Worm (Caenorhabditis elegans) whole organism, L2 larva: ENCODE results near the gene hhat-1.

ENCODE experiments used
- C34F6.9 ChIP-seq: fragments of 150-350 bp; optimal IDR thresholded peaks from 2 replicates; lab custom pipeline; 2014; ENCODE audit warnings: missing biosample characterization, missing genetic modification characterization
- F13H6.1 ChIP-seq: sonication (generic microtip); optimal IDR thresholded peaks from 2 replicates; lab custom pipeline; 2016; ENCODE audit warnings: missing genetic modification characterization, missing compliant biosample characterization
- R02D3.7 ChIP-seq: fragments of 150-350 bp; optimal IDR thresholded peaks from 2 replicates; lab custom pipeline; 2014; ENCODE audit warnings: missing biosample characterization, missing genetic modification characterization
- Y55F3AM.14 ChIP-seq: fragments of 200-800 bp; sonication (Bioruptor generic); optimal IDR thresholded peaks from 2 replicates; lab custom pipeline; 2018; ENCODE audit warnings: mild to moderate bottlenecking, missing genetic modification characterization, missing compliant biosample characterization
- aly-2 ChIP-seq: fragments of 150-350 bp; optimal IDR thresholded peaks from 2 replicates; lab custom pipeline; 2014; ENCODE audit warnings: missing biosample characterization, missing genetic modification characterization
- ama-1 ChIP-seq: fragments of 150-350 bp; optimal IDR thresholded peaks from 2 replicates; lab custom pipeline; 2018; ENCODE audit warnings: inconsistent platforms
- blmp-1 ChIP-seq: sonication (generic microtip); optimal IDR thresholded peaks from 2 replicates; lab custom pipeline; 2017; ENCODE audit warnings: missing genetic modification characterization, mild to moderate bottlenecking, missing compliant biosample characterization, antibody characterized with exemption, moderate library complexity; ENCODE audit not compliant: insufficient read depth
- ceh-16 ChIP-seq: fragments of 150-350 bp; optimal IDR thresholded peaks from 2 replicates; lab custom pipeline; 2014; ENCODE audit warnings: missing biosample characterization, missing genetic modification characterization
- ceh-82 ChIP-seq: fragments of 150-350 bp; optimal IDR thresholded peaks from 2 replicates; lab custom pipeline; 2014; ENCODE audit warnings: missing biosample characterization, missing genetic modification characterization
- crh-2 ChIP-seq: sonication (generic microtip); optimal IDR thresholded peaks from 2 replicates; lab custom pipeline; 2017; ENCODE audit warnings: missing biosample characterization, missing genetic modification characterization
- dmd-4 ChIP-seq: sonication (generic microtip); optimal IDR thresholded peaks from 2 replicates; lab custom pipeline; 2017; ENCODE audit warnings: missing biosample characterization, missing genetic modification characterization
- elt-1 ChIP-seq: fragments of 150-350 bp; optimal IDR thresholded peaks from 2 replicates; lab custom pipeline; 2014; ENCODE audit warnings: missing biosample characterization, missing genetic modification characterization
- fos-1 ChIP-seq: fragments of 150-350 bp; optimal IDR thresholded peaks from 2 replicates; lab custom pipeline; 2014; ENCODE audit warnings: missing biosample characterization, missing genetic modification characterization
- gmeb-1 ChIP-seq: fragments of 150-350 bp; optimal IDR thresholded peaks from 2 replicates; lab custom pipeline; 2014; ENCODE audit warnings: missing biosample characterization, missing genetic modification characterization
- lin-11 ChIP-seq: fragments of 150-350 bp; sonication (generic microtip); optimal IDR thresholded peaks from 2 replicates; lab custom pipeline; 2014; ENCODE audit warnings: missing biosample characterization, missing genetic modification characterization, inconsistent platforms, mixed read lengths
- lin-13 ChIP-seq: fragments of 150-350 bp; optimal IDR thresholded peaks from 2 replicates; lab custom pipeline; 2014; ENCODE audit warnings: missing biosample characterization, missing genetic modification reagents, missing genetic modification characterization
- lin-39 ChIP-seq: fragments of 150-350 bp; optimal IDR thresholded peaks from 2 replicates; lab custom pipeline; 2014; ENCODE audit warnings: missing biosample characterization, missing genetic modification reagents, missing genetic modification characterization
- lsy-2 ChIP-seq, 2 experiments: fragments of 150-350 bp in 1 of 2; sonication (generic microtip) in 1 of 2; optimal IDR thresholded peaks; 2 replicates each; lab custom pipeline; 2014 to 2017; ENCODE audit warnings: missing biosample characterization in 2 of 2, missing genetic modification characterization in 2 of 2
- mab-5 ChIP-seq: fragments of 150-350 bp; optimal IDR thresholded peaks from 2 replicates; lab custom pipeline; 2014; ENCODE audit warnings: missing biosample characterization, missing genetic modification characterization
- mbf-1 ChIP-seq: sonication (generic microtip); optimal IDR thresholded peaks from 2 replicates; lab custom pipeline; 2017; ENCODE audit warnings: missing biosample characterization, missing genetic modification characterization
- mdl-1 ChIP-seq, 2 experiments: fragments of 150-350 bp in 1 of 2; sonication (generic microtip) in 1 of 2; optimal IDR thresholded peaks; 2 replicates each; lab custom pipeline; 2017; ENCODE audit warnings: missing biosample characterization in 2 of 2, missing genetic modification characterization in 2 of 2
- nhr-10 ChIP-seq: sonication (generic microtip); optimal IDR thresholded peaks from 2 replicates; lab custom pipeline; 2017; ENCODE audit warnings: missing biosample characterization, missing genetic modification characterization
- nhr-12 ChIP-seq: fragments of 150-350 bp; optimal IDR thresholded peaks from 2 replicates; lab custom pipeline; 2014; ENCODE audit warnings: missing biosample characterization, missing genetic modification characterization
- nhr-129 ChIP-seq: fragments of 150-350 bp; optimal IDR thresholded peaks from 2 replicates; lab custom pipeline; 2014; ENCODE audit warnings: missing biosample characterization, missing genetic modification characterization
- nhr-237 ChIP-seq: fragments of 150-350 bp; optimal IDR thresholded peaks from 2 replicates; lab custom pipeline; 2014; ENCODE audit warnings: missing biosample characterization, missing genetic modification characterization
- nhr-25 ChIP-seq: fragments of 150-350 bp; sonication (generic microtip); optimal IDR thresholded peaks from 3 replicates; lab custom pipeline; 2014; ENCODE audit warnings: missing biosample characterization, missing genetic modification characterization
- nhr-6 ChIP-seq: fragments of 150-350 bp; optimal IDR thresholded peaks from 2 replicates; lab custom pipeline; 2014; ENCODE audit warnings: missing biosample characterization, missing genetic modification characterization
- nhr-77 ChIP-seq: fragments of 150-350 bp; optimal IDR thresholded peaks from 2 replicates; lab custom pipeline; 2014; ENCODE audit warnings: missing biosample characterization, missing genetic modification characterization
- skn-1 ChIP-seq: sonication (generic microtip); optimal IDR thresholded peaks from 2 replicates; lab custom pipeline; 2017; ENCODE audit warnings: missing biosample characterization, missing genetic modification characterization
- sma-3 ChIP-seq: sonication (generic microtip); optimal IDR thresholded peaks from 2 replicates; lab custom pipeline; 2016; ENCODE audit warnings: missing genetic modification reagents, missing genetic modification characterization, missing compliant biosample characterization
- sma-9 ChIP-seq, 2 experiments: fragments of 150-350 bp in 1 of 2; sonication (generic microtip) in 1 of 2; optimal IDR thresholded peaks; 2 replicates each; lab custom pipeline; 2014 to 2016; ENCODE audit warnings: missing genetic modification characterization in 2 of 2, mild to moderate bottlenecking in 1 of 2, missing biosample characterization in 1 of 2, missing compliant biosample characterization in 1 of 2, missing genetic modification reagents in 1 of 2, moderate library complexity in 1 of 2
- unc-39 ChIP-seq: fragments of 150-350 bp; optimal IDR thresholded peaks from 2 replicates; lab custom pipeline; 2014; ENCODE audit warnings: missing biosample characterization, missing genetic modification characterization
- unc-55 ChIP-seq: fragments of 150-350 bp; sonication (generic microtip); optimal IDR thresholded peaks from 3 replicates; lab custom pipeline; 2014; ENCODE audit warnings: missing biosample characterization, missing genetic modification reagents, missing genetic modification characterization
- unc-62 ChIP-seq: fragments of 150-350 bp; optimal IDR thresholded peaks from 2 replicates; lab custom pipeline; 2014; ENCODE audit warnings: missing biosample characterization, missing genetic modification reagents, missing genetic modification characterization
- zag-1 ChIP-seq: fragments of 150-350 bp; optimal IDR thresholded peaks from 2 replicates; lab custom pipeline; 2014; ENCODE audit warnings: missing biosample characterization, missing genetic modification characterization
- ztf-11 ChIP-seq: sonication (generic microtip); optimal IDR thresholded peaks from 2 replicates; lab custom pipeline; 2017; ENCODE audit warnings: missing biosample characterization, missing genetic modification characterization

Gene hhat-1

DNA sequence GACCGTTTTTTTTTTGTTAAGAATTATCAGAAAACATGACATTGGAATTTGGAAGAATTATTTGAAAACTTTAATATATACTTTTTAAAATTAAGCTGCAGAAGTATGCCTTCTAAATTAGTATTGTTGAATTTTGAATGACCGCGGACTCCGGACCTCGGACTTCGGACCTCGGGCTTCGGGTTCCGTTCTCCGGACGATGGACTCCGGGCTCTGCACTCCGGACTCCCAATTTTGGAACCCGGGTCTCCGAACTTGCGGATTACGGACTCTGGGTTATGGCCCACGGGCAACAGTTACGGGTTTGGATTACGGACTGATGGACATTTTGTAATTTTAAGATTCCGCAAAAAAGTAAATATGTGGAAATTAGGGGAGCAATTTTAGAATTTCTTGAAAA is 5.4 kb downstream of the hhat-1 start:
- TF ChIP-seq mdl-1 (tag; optimal IDR thresholded peaks at IDR 0.05; lab: Kevin White, UChicago) (no peak), C34F6.9 (tag; lab: Kevin White, UChicago) (no peak), nhr-237 (tag; lab: Kevin White, UChicago) (no peak), nhr-77 (no peak), fos-1 (tag; lab: Kevin White, UChicago) (no peak), mbf-1 (tag; lab: Kevin White, UChicago) (no peak), aly-2 (tag; lab: Kevin White, UChicago) (no peak), Y55F3AM.14 (GFP tag; lab: Kevin White, UChicago) (no peak), nhr-12 (no peak), sma-9 (GFP tag; optimal IDR thresholded peaks at IDR 0.05; lab: Kevin White, UChicago) (no peak), sma-9 (tag; optimal IDR thresholded peaks at IDR 0.05; lab: Kevin White, UChicago) (no peak), zag-1 (tag; lab: Kevin White, UChicago) (no peak), unc-55 (GFP tag; lab: Kevin White, UChicago) (no peak), dmd-4 (tag; lab: Kevin White, UChicago) (no peak), ztf-11 (tag; lab: Kevin White, UChicago) (no peak), nhr-6 (tag; lab: Kevin White, UChicago) (no peak), ceh-16 (no peak), sma-3 (GFP tag; lab: Kevin White, UChicago) (no peak), lin-13 (GFP tag; lab: Kevin White, UChicago) (no peak), ceh-82 (tag; lab: Kevin White, UChicago) (no peak)

- no peak for TF ChIP-seq fos-1 (tag; lab: Kevin White, UChicago)
- TF ChIP-seq F13H6.1 (tag; lab: Kevin White, UChicago): peak; percentile 34
- TF ChIP-seq unc-62 (GFP tag; lab: Kevin White, UChicago): no peak
- no peak for TF ChIP-seq skn-1 (tag; lab: Kevin White, UChicago)
- TF ChIP-seq nhr-10: no peak
- no peak for TF ChIP-seq lsy-2 (tag; optimal IDR thresholded peaks at IDR 0.05; lab: Kevin White, UChicago)
- TF ChIP-seq nhr-237 (tag; lab: Kevin White, UChicago): no peak
Measured at ce11 chrII:14684377-14684776, 6.1 kb downstream of the hhat-1 start, which contains the start of gene unc-52. Gene unc-52 (minus strand): TSS chrII:14684456.

- TF ChIP-seq unc-55 (GFP tag; lab: Kevin White, UChicago) (no peak), nhr-10 (no peak), nhr-237 (tag; lab: Kevin White, UChicago) (no peak), nhr-12 (no peak), lsy-2 (tag; optimal IDR thresholded peaks at IDR 0.05; lab: Kevin White, UChicago) (no peak), nhr-129 (tag; lab: Kevin White, UChicago) (no peak), aly-2 (tag; lab: Kevin White, UChicago) (no peak), gmeb-1 (tag; lab: Kevin White, UChicago) (no peak), ztf-11 (tag; lab: Kevin White, UChicago) (no peak), elt-1 (tag; lab: Kevin White, UChicago) (no peak), ama-1 (lab: Kevin White, UChicago) (no peak), unc-39 (tag; lab: Kevin White, UChicago) (no peak), nhr-6 (tag; lab: Kevin White, UChicago) (no peak), fos-1 (tag; lab: Kevin White, UChicago) (no peak), sma-3 (GFP tag; lab: Kevin White, UChicago) (no peak), lin-11 (tag; lab: Kevin White, UChicago) (no peak)
Measured at ce11 chrII:14695201-14695600, 16.9 kb downstream of the hhat-1 start, which contains the start of gene K02B7.3. Gene K02B7.3 (minus strand): TSS chrII:14695301.

DNA sequence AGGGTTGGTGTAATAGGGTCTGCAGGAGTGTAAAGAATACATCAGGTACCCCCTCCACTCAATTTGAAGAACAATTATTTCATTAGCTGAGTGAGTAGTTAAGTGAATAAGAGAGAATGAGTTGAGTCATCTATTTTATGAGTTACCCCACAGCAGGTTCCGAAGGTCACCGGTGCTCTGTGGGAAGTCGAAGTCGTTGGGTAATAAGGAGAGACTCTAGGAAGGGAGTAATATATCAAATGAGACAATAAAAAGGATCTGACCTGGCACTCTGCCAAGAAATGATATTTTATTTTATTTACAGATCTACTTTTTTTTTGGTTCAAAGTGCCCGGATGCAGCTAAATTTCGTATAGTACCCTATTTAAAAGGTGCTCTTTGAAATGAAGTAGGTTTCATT is 19.8 kb downstream of the hhat-1 start, which contains the start of gene C09F9.1:
Gene C09F9.1 (plus strand): TSS at position 301 of the 400 bp plus-strand sequence.
- TF ChIP-seq crh-2 (tag; lab: Kevin White, UChicago) (no peak), lin-11 (tag; lab: Kevin White, UChicago) (no peak), lin-39 (tag; lab: Kevin White, UChicago) (no peak), mab-5 (tag; lab: Kevin White, UChicago) (no peak), blmp-1 (tag; lab: Kevin White, UChicago) (no peak), C34F6.9 (tag; lab: Kevin White, UChicago) (no peak), skn-1 (tag; lab: Kevin White, UChicago) (no peak), fos-1 (tag; lab: Kevin White, UChicago) (no peak), ztf-11 (tag; lab: Kevin White, UChicago) (no peak), nhr-25 (tag; lab: Kevin White, UChicago) (no peak), nhr-6 (tag; lab: Kevin White, UChicago) (no peak), R02D3.7 (tag; lab: Kevin White, UChicago) (no peak)
- TF ChIP-seq, all 48 proteins: peak for 0
